Fruit fly (Drosophila melanogaster) whole organism, embryonic: Measurements from ENCODE around the gene Vav.

Experiments
- Aef1 ChIP-seq: fragments of 200-800 bp; sonication (Bioruptor generic); IDR thresholded peaks from 3 replicates; pipeline ENCODE4 v1.3.6; 2022; ENCODE audit warnings: missing biosample characterization, missing genetic modification characterization
- Atf6 ChIP-seq: fragments of 200-800 bp; sonication (Bioruptor generic); IDR thresholded peaks from 2 replicates; pipeline ENCODE4 v1.3.6; 2022; ENCODE audit warnings: missing biosample characterization, missing genetic modification characterization
- CG10959 ChIP-seq: fragments of 200-800 bp; sonication (Bioruptor generic); IDR thresholded peaks from 2 replicates; pipeline ENCODE4 v1.3.6; 2022; ENCODE audit warnings: missing biosample characterization, missing genetic modification characterization
- CG11247 ChIP-seq: fragments of 200-800 bp; sonication (Bioruptor generic); IDR thresholded peaks from 2 replicates; pipeline ENCODE4 v1.3.6; 2022; ENCODE audit warnings: missing biosample characterization, missing genetic modification characterization
- CG11723 ChIP-seq: fragments of 200-800 bp; sonication (Bioruptor generic); optimal IDR thresholded peaks from 2 replicates; lab custom pipeline; 2017; ENCODE audit warnings: missing biosample characterization, mild to moderate bottlenecking, missing genetic modification characterization
- CG1233 ChIP-seq: fragments of 200-800 bp; sonication (Bioruptor generic); optimal IDR thresholded peaks from 4 replicates; lab custom pipeline; 2018; ENCODE audit warnings: missing biosample characterization, mild to moderate bottlenecking, missing genetic modification characterization
- CG13424 ChIP-seq: fragments of 200-800 bp; sonication (Bioruptor generic); optimal IDR thresholded peaks from 2 replicates; lab custom pipeline; 2019; ENCODE audit warnings: missing biosample characterization, mild to moderate bottlenecking, missing genetic modification characterization, moderate library complexity
- CG13624 ChIP-seq: fragments of 200-800 bp; sonication (Bioruptor generic); optimal IDR thresholded peaks from 2 replicates; lab custom pipeline; 2016; ENCODE audit warnings: missing biosample characterization, missing genetic modification characterization
- CG15696 ChIP-seq: fragments of 200-800 bp; sonication (Bioruptor generic); optimal IDR thresholded peaks from 2 replicates; lab custom pipeline; 2019; ENCODE audit warnings: missing biosample characterization, mild to moderate bottlenecking, missing genetic modification characterization, moderate library complexity
- CG17385 ChIP-seq: fragments of 200-800 bp; sonication (Bioruptor generic); optimal IDR thresholded peaks from 3 replicates; lab custom pipeline; 2018; ENCODE audit warnings: missing biosample characterization, mild to moderate bottlenecking, missing genetic modification characterization
- CG17568 ChIP-seq: fragments of 200-800 bp; sonication (Bioruptor generic); optimal IDR thresholded peaks from 2 replicates; lab custom pipeline; 2018; ENCODE audit warnings: missing biosample characterization, mild to moderate bottlenecking, missing genetic modification characterization, moderate library complexity
- CG1832 ChIP-seq: fragments of 200-800 bp; sonication (Bioruptor generic); optimal IDR thresholded peaks from 2 replicates; lab custom pipeline; 2017; ENCODE audit warnings: missing biosample characterization, mild to moderate bottlenecking, missing genetic modification characterization, inconsistent platforms
- CG2678 ChIP-seq: fragments of 200-800 bp; sonication (Bioruptor generic); optimal IDR thresholded peaks from 3 replicates; lab custom pipeline; 2019; ENCODE audit warnings: missing biosample characterization, mild to moderate bottlenecking, missing genetic modification characterization, moderate library complexity
- CG31365 ChIP-seq: fragments of 200-800 bp; sonication (Bioruptor generic); optimal IDR thresholded peaks from 2 replicates; lab custom pipeline; 2018; ENCODE audit warnings: missing biosample characterization, mild to moderate bottlenecking, missing genetic modification characterization
- CG7372 ChIP-seq: fragments of 200-800 bp; sonication (Bioruptor generic); IDR thresholded peaks from 2 replicates; pipeline ENCODE4 v1.3.6; 2022; ENCODE audit warnings: missing biosample characterization, missing genetic modification characterization
- CG7745 ChIP-seq: fragments of 200-800 bp; sonication (Bioruptor generic); optimal IDR thresholded peaks from 2 replicates; lab custom pipeline; 2018; ENCODE audit warnings: missing biosample characterization, mild to moderate bottlenecking, missing genetic modification characterization, moderate library complexity
- CG7987 ChIP-seq: fragments of 200-800 bp; sonication (Bioruptor generic); optimal IDR thresholded peaks from 2 replicates; lab custom pipeline; 2018; ENCODE audit warnings: missing biosample characterization, mild to moderate bottlenecking, missing genetic modification characterization, moderate library complexity
- CG8478 ChIP-seq: fragments of >200 bp; optimal IDR thresholded peaks from 2 replicates; lab custom pipeline; 2018
- CG8765 ChIP-seq: fragments of 200-800 bp; sonication (Bioruptor generic); IDR thresholded peaks from 2 replicates; pipeline ENCODE4 v1.3.6; 2022; ENCODE audit warnings: missing biosample characterization, missing genetic modification characterization
- D19B ChIP-seq: fragments of 200-800 bp; sonication (Bioruptor generic); optimal IDR thresholded peaks from 2 replicates; lab custom pipeline; 2017; ENCODE audit warnings: missing biosample characterization, mild to moderate bottlenecking, missing genetic modification characterization
- Dek ChIP-seq: fragments of 200-800 bp; sonication (Bioruptor generic); optimal IDR thresholded peaks from 3 replicates; lab custom pipeline; 2019; ENCODE audit warnings: missing biosample characterization, mild to moderate bottlenecking, missing genetic modification characterization, moderate library complexity
- Ets65A ChIP-seq: fragments of 200-800 bp; sonication (Bioruptor generic); peaks from one replicate; lab custom pipeline; 2016; ENCODE audit warnings: missing biosample characterization, missing genetic modification characterization
- Gug ChIP-seq: fragments of 200-800 bp; sonication (Bioruptor generic); IDR thresholded peaks from 4 replicates; pipeline ENCODE4 v1.3.6; 2022; ENCODE audit warnings: missing biosample characterization, missing genetic modification characterization
- Meics ChIP-seq: fragments of 200-800 bp; sonication (Bioruptor generic); optimal IDR thresholded peaks from 2 replicates; lab custom pipeline; 2017; ENCODE audit warnings: missing biosample characterization, mild to moderate bottlenecking, missing genetic modification characterization
- Nf-YA ChIP-seq: fragments of 200-800 bp; sonication (Bioruptor generic); IDR thresholded peaks from 2 replicates; pipeline ENCODE4 v1.3.6; 2022; ENCODE audit warnings: missing biosample characterization, missing genetic modification characterization
- Optix ChIP-seq: fragments of 200-800 bp; sonication (Bioruptor generic); IDR thresholded peaks from 3 replicates; pipeline ENCODE4 v1.3.6; 2022; ENCODE audit warnings: missing biosample characterization, missing genetic modification characterization
- Ptx1 ChIP-seq: fragments of 200-800 bp; sonication (Bioruptor generic); IDR thresholded peaks from 2 replicates; pipeline ENCODE4 v1.3.6; 2022; ENCODE audit warnings: missing biosample characterization, missing genetic modification characterization
- Sox100B ChIP-seq: fragments of 200-800 bp; sonication (Bioruptor generic); optimal IDR thresholded peaks from 3 replicates; lab custom pipeline; 2018; ENCODE audit warnings: missing biosample characterization, mild to moderate bottlenecking, missing genetic modification characterization
- chinmo ChIP-seq: fragments of 200-800 bp; sonication (Bioruptor generic); IDR thresholded peaks from 4 replicates; pipeline ENCODE4 v1.3.6; 2022; ENCODE audit warnings: missing biosample characterization, missing genetic modification characterization; ENCODE audit not compliant: partially characterized antibody
- chm ChIP-seq: fragments of 200-800 bp; sonication (Bioruptor generic); IDR thresholded peaks from 2 replicates; pipeline ENCODE4 v1.3.6; 2022; ENCODE audit warnings: missing biosample characterization, missing genetic modification characterization
- chn ChIP-seq: fragments of 200-800 bp; sonication (Bioruptor generic); optimal IDR thresholded peaks from 2 replicates; lab custom pipeline; 2016; ENCODE audit warnings: missing biosample characterization, missing genetic modification characterization
- eve ChIP-seq, 2 experiments: fragments of >200 bp; optimal IDR thresholded peaks; 2 replicates each; lab custom pipeline; 2017; ENCODE audit warnings: missing biosample characterization in 2 of 2, missing genetic modification characterization in 2 of 2
- exex ChIP-seq: fragments of 200-800 bp; sonication (Bioruptor generic); optimal IDR thresholded peaks from 4 replicates; lab custom pipeline; 2018; ENCODE audit warnings: missing biosample characterization, mild to moderate bottlenecking, missing genetic modification characterization, moderate library complexity
- eyg ChIP-seq: fragments of 200-800 bp; sonication (Bioruptor generic); optimal IDR thresholded peaks from 3 replicates; lab custom pipeline; 2016; ENCODE audit warnings: missing biosample characterization, missing genetic modification characterization
- fd3F ChIP-seq: fragments of 200-800 bp; sonication (Bioruptor generic); optimal IDR thresholded peaks from 2 replicates; lab custom pipeline; 2018; ENCODE audit warnings: missing biosample characterization, mild to moderate bottlenecking, missing genetic modification characterization, moderate library complexity
- lilli ChIP-seq: fragments of 200-800 bp; sonication (Bioruptor generic); optimal IDR thresholded peaks from 3 replicates; lab custom pipeline; 2016; ENCODE audit warnings: missing biosample characterization, missing genetic modification characterization
- lmd ChIP-seq: fragments of 200-800 bp; sonication (Bioruptor generic); IDR thresholded peaks from 2 replicates; pipeline ENCODE4 v1.3.6; 2022; ENCODE audit warnings: missing biosample characterization, missing genetic modification characterization
- maf-S ChIP-seq: fragments of 200-800 bp; sonication (Bioruptor generic); optimal IDR thresholded peaks from 2 replicates; lab custom pipeline; 2016; ENCODE audit warnings: missing biosample characterization, missing genetic modification characterization
- mirr ChIP-seq: fragments of 200-800 bp; sonication (Bioruptor generic); optimal IDR thresholded peaks from 3 replicates; lab custom pipeline; 2018; ENCODE audit warnings: missing biosample characterization, mild to moderate bottlenecking, missing genetic modification characterization
- mld ChIP-seq: fragments of 200-800 bp; sonication (Bioruptor generic); IDR thresholded peaks from 3 replicates; pipeline ENCODE4 v1.3.6; 2022; ENCODE audit warnings: missing biosample characterization, missing genetic modification characterization; ENCODE audit not compliant: partially characterized antibody
- nmo ChIP-seq: fragments of 200-800 bp; sonication (Bioruptor generic); optimal IDR thresholded peaks from 2 replicates; lab custom pipeline; 2018; ENCODE audit warnings: missing biosample characterization, mild to moderate bottlenecking, missing genetic modification characterization, moderate library complexity
- p53 ChIP-seq: fragments of 200-800 bp; sonication (Bioruptor generic); optimal IDR thresholded peaks from 2 replicates; lab custom pipeline; 2016; ENCODE audit warnings: missing biosample characterization, missing genetic modification characterization
- ro ChIP-seq: fragments of 200-800 bp; sonication (Bioruptor generic); IDR thresholded peaks from 2 replicates; pipeline ENCODE4 v1.3.6; 2022; ENCODE audit warnings: missing biosample characterization, missing genetic modification characterization
- row ChIP-seq: fragments of 200-800 bp; sonication (Bioruptor generic); IDR thresholded peaks from 3 replicates; pipeline ENCODE4 v1.3.6; 2022; ENCODE audit warnings: missing biosample characterization, missing genetic modification characterization
- sim ChIP-seq: fragments of 200-800 bp; sonication (Bioruptor generic); IDR thresholded peaks from 2 replicates; pipeline ENCODE4 v1.3.6; 2022; ENCODE audit warnings: missing biosample characterization, missing genetic modification characterization
- sima ChIP-seq: fragments of 200-800 bp; sonication (Bioruptor generic); optimal IDR thresholded peaks from 2 replicates; lab custom pipeline; 2016; ENCODE audit warnings: missing biosample characterization, missing genetic modification characterization
- tll ChIP-seq, 2 experiments: fragments of 200-800 bp in 1 of 2; fragments of >200 bp in 1 of 2; sonication (Bioruptor generic) in 1 of 2; optimal IDR thresholded peaks; 2 replicates each; lab custom pipeline; 2017 to 2019; ENCODE audit warnings: missing biosample characterization in 2 of 2, missing genetic modification characterization in 2 of 2, mild to moderate bottlenecking in 1 of 2, moderate library complexity in 1 of 2

Gene Vav

DNA sequence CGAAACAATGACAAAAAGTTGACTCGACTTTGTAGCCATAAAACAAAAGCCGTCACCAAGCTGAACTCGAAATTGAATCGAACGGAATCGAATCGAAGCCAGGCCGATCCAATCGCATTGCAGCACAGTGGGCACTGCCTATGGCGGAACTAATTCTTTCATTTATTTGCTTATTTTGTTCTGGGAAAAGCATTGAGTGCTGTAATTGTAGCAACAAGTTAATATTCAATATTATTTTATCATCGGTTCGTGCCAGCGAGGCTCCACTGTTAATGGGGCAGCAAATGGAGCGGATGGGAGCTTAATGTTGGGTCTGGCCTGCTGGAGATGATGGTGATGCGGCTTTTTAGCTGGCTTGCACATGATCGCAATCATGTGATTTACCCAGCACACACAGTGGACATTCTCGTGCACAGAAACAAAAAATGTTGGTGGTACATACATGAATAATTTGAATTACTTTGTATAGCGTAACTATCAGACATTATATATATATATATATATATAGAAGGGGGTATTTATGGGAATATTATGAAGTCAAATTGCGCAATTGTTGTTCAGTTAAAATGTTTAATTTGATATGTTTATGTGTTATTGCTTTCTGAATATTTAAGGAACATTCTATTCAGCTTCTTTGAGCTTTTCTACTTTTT, 27.8 kb downstream of the Vav start (continued):
- TF ChIP-seq Nf-YA (GFP tag; lab: Robert Waterston, UW) = peak; percentile 89
- TF ChIP-seq maf-S (GFP tag; lab: Kevin White, UChicago) = peak; percentile 78
- peak; percentile 88 for TF ChIP-seq nmo (GFP tag; lab: Kevin White, UChicago)
- TF ChIP-seq Gug (GFP tag; lab: Robert Waterston, UW) = peak; percentile 92
- TF ChIP-seq CG2678 (tag; lab: Kevin White, UChicago) = peak; percentile 91

DNA sequence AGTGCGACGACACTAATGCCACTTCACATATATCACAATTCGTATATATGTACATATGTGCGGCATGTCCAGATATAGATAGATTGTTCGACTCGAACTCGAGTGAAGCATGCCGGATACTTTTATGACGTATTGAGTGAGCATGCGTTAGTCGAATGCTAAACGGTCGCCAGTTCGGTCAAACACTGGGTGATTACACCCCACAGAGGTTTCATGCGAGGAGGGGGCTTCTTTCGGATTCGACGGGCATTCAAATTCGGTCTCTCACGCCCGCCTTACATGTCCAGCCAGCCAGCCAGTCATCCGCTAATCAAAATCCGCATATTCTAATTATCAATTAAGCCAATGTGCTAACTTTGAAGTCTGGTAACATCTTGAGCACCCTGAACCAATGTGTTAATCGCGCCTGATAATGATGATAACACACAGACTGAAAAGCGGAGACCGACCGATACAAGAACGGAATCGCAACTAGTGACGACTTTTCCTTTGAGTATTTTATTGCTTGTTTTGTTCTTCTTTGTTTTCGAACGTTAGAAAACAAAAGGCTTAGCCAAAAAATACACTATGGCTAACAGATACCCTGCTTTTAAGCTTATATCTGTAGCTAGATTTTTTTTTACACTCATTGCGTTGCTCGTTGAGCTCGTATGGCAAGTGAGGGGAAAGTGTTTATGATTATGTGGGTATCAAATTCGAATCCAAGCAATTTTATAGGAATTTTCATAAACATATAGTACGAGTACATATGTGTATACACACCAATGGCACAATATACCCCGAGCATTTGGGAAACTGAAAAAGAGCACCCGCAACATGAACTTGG, 30.4 kb downstream of the Vav start:
- TF ChIP-seq mirr (GFP tag; lab: Kevin White, UChicago) (peak; percentile 42), chinmo (GFP tag; lab: Robert Waterston, UW) (0 out of 4 replicates have a peak, but pooled peaks have one; percentile 31), sima (no peak), CG10959 (GFP tag; lab: Robert Waterston, UW) (no peak), chn (GFP tag; lab: Kevin White, UChicago) (no peak), p53 (GFP tag; lab: Kevin White, UChicago) (no peak), mld (GFP tag; lab: Robert Waterston, UW) (no peak), CG13624 (GFP tag; lab: Kevin White, UChicago) (no peak), Ets65A (GFP tag; lab: Kevin White, UChicago) (peak; percentile 26), CG13424 (no peak), CG11247 (no peak), eyg (GFP tag; lab: Kevin White, UChicago) (no peak), row (GFP tag; lab: Robert Waterston, UW) (0 out of 3 replicates have a peak, but pooled peaks have one; percentile 15), lilli (GFP tag; lab: Kevin White, UChicago) (peak; percentile 4), CG7372 (GFP tag; lab: Robert Waterston, UW) (no peak), CG1832 (GFP tag; lab: Kevin White, UChicago) (no peak), eve (GFP tag; optimal IDR thresholded peaks at IDR 0.05; lab: Kevin White, UChicago) (no peak), CG17385 (GFP tag; lab: Kevin White, UChicago) (no peak), lmd (GFP tag; lab: Robert Waterston, UW) (no peak), Dek (tag; lab: Kevin White, UChicago) (no peak), Meics (GFP tag; lab: Kevin White, UChicago) (peak; percentile 18), Atf6 (GFP tag; lab: Robert Waterston, UW) (no peak), CG7745 (tag; lab: Kevin White, UChicago) (no peak), CG31365 (tag; lab: Kevin White, UChicago) (no peak), Gug (GFP tag; lab: Robert Waterston, UW) (no peak), CG17568 (GFP tag; lab: Kevin White, UChicago) (no peak), Aef1 (no peak), CG11723 (GFP tag; lab: Kevin White, UChicago) (no peak), D19B (GFP tag; lab: Kevin White, UChicago) (peak; percentile 8), CG15696 (no peak), CG7987 (GFP tag; lab: Kevin White, UChicago) (peak; percentile 89), CG1233 (GFP tag; lab: Kevin White, UChicago) (no peak), fd3F (no peak), tll (GFP tag; optimal IDR thresholded peaks at IDR 0.05; lab: Kevin White, UChicago) (no peak), chm (no peak), CG8478 (no peak), sim (no peak), CG8765 (no peak), Optix (GFP tag; lab: Robert Waterston, UW) (no peak), Ptx1 (no peak), exex (tag; lab: Kevin White, UChicago) (peak; percentile 71), Sox100B (GFP tag; lab: Kevin White, UChicago) (no peak), ro (no peak)
